Worm (Caenorhabditis elegans): ENCODE measurements around the gene mec-14.
A peak's percentile ranks its signal among the peaks of the same experiment; 100 is the strongest.

Gene mec-14

ce11 chrIII:7184022-7184421 lies 8.8 kb downstream of the mec-14 start, which contains the start of gene yju-2 (continued):
- peak; percentile 70 for TF ChIP-seq lin-13 (GFP tag; optimal IDR thresholded peaks at IDR 0.05)
- TF ChIP-seq vab-15 (tag; optimal IDR thresholded peaks at IDR 0.05): peak; percentile 1
- peak; percentile 72 for TF ChIP-seq snu-23 (GFP tag; optimal IDR thresholded peaks at IDR 0.05)
- TF ChIP-seq ceh-63 (GFP tag; optimal IDR thresholded peaks at IDR 0.05): no peak
- TF ChIP-seq sptf-1 (tag; optimal IDR thresholded peaks at IDR 0.05): no peak
- peak; percentile 61 for TF ChIP-seq nhr-47 (tag; optimal IDR thresholded peaks at IDR 0.05)
- peak; percentile 56 for TF ChIP-seq lir-3 (tag; optimal IDR thresholded peaks at IDR 0.05; ENCODE audit: poor library complexity)
- TF ChIP-seq unc-86 (tag; optimal IDR thresholded peaks at IDR 0.05): peak; percentile 16
- peak; percentile 21 for TF ChIP-seq nhr-77 (tag; optimal IDR thresholded peaks at IDR 0.05)
- TF ChIP-seq dsc-1 (tag; optimal IDR thresholded peaks at IDR 0.05): no peak
- TF ChIP-seq pag-3 (tag; optimal IDR thresholded peaks at IDR 0.05; ENCODE audit: borderline replicate concordance, insufficient read depth): no peak
- TF ChIP-seq nhr-237 (tag; optimal IDR thresholded peaks at IDR 0.05): peak; percentile 51
- TF ChIP-seq unc-130 (tag; optimal IDR thresholded peaks at IDR 0.05): no peak
- TF ChIP-seq ama-1 (optimal IDR thresholded peaks at IDR 0.05): peak; percentile 31
- TF ChIP-seq nhr-19 (GFP tag; conservative IDR thresholded peaks at IDR 0.05): peak; percentile 30
- peak; percentile 53 to 86 for TF ChIP-seq lin-35 (GFP tag; optimal IDR thresholded peaks at IDR 0.05)
- no peak for TF ChIP-seq ets-5 (GFP tag; IDR thresholded peaks at IDR 0.05)
- peak; percentile 78 for TF ChIP-seq C16A3.4 (tag; optimal IDR thresholded peaks at IDR 0.05)
- TF ChIP-seq isw-1 (GFP tag; IDR thresholded peaks at IDR 0.05): peak; percentile 49
- peak; percentile 63 for TF ChIP-seq blmp-1 (tag; optimal IDR thresholded peaks at IDR 0.05)
- peak; percentile 67 for TF ChIP-seq nhr-85 (tag)
- TF ChIP-seq alr-1 (tag; optimal IDR thresholded peaks at IDR 0.05; ENCODE audit: borderline replicate concordance): no peak
- peak; percentile 69 for TF ChIP-seq nhr-71 (tag; optimal IDR thresholded peaks at IDR 0.05)
- peak; percentile 59 for TF ChIP-seq skn-1 (tag; optimal IDR thresholded peaks at IDR 0.05)
- peak in 1 of 2 experiments; percentile 57 for TF ChIP-seq egl-27 (tag; optimal IDR thresholded peaks at IDR 0.05)
- peak; percentile 59 for TF ChIP-seq lin-14 (GFP tag; optimal IDR thresholded peaks at IDR 0.05)
- TF ChIP-seq unc-30 (tag; optimal IDR thresholded peaks at IDR 0.05): no peak
- peak; percentile 28 for TF ChIP-seq ztf-4 (tag; optimal IDR thresholded peaks at IDR 0.05)
- no peak for TF ChIP-seq elt-2 (tag; optimal IDR thresholded peaks at IDR 0.05)
- TF ChIP-seq zag-1 (tag; optimal IDR thresholded peaks at IDR 0.05): no peak
- TF ChIP-seq lin-15B (tag; optimal IDR thresholded peaks at IDR 0.05): peak; percentile 82

- TF ChIP-seq nhr-47 (tag; optimal IDR thresholded peaks at IDR 0.05) (no peak), xbp-1 (tag; optimal IDR thresholded peaks at IDR 0.05) (no peak), egl-13 (tag; optimal IDR thresholded peaks at IDR 0.05) (no peak), lin-35 (GFP tag; optimal IDR thresholded peaks at IDR 0.05) (peak; percentile 42 to 79), pqm-1 (tag; optimal IDR thresholded peaks at IDR 0.05) (no peak), sptf-1 (tag; optimal IDR thresholded peaks at IDR 0.05) (no peak), C34B4.2 (tag; optimal IDR thresholded peaks at IDR 0.05) (no peak), fkh-4 (tag; optimal IDR thresholded peaks at IDR 0.05; ENCODE audit: borderline replicate concordance) (no peak), nhr-71 (tag; optimal IDR thresholded peaks at IDR 0.05) (peak; percentile 41), nhr-84 (tag; optimal IDR thresholded peaks at IDR 0.05) (no peak), hpl-2 (GFP tag; optimal IDR thresholded peaks at IDR 0.05) (no peak), F16B12.6 (tag; optimal IDR thresholded peaks at IDR 0.05) (no peak), isw-1 (GFP tag; IDR thresholded peaks at IDR 0.05) (no peak; the same call in 1 of the 2 replicates), aly-2 (tag; optimal IDR thresholded peaks at IDR 0.05) (no peak), sox-4 (tag; optimal IDR thresholded peaks at IDR 0.05) (no peak), unc-86 (tag; optimal IDR thresholded peaks at IDR 0.05) (no peak), pag-3 (tag; optimal IDR thresholded peaks at IDR 0.05; ENCODE audit: borderline replicate concordance, insufficient read depth) (no peak), nhr-19 (GFP tag; conservative IDR thresholded peaks at IDR 0.05) (no peak), ets-5 (GFP tag; IDR thresholded peaks at IDR 0.05) (no peak), ceh-63 (GFP tag; optimal IDR thresholded peaks at IDR 0.05) (no peak), unc-30 (tag; optimal IDR thresholded peaks at IDR 0.05) (no peak), nhr-237 (tag; optimal IDR thresholded peaks at IDR 0.05) (no peak), jun-1 (tag; optimal IDR thresholded peaks at IDR 0.05) (no peak), dpl-1 (GFP tag; optimal IDR thresholded peaks at IDR 0.05) (peak; percentile 9 to 53 (median 41)), lir-3 (tag; optimal IDR thresholded peaks at IDR 0.05; ENCODE audit: poor library complexity) (no peak), pax-3 (tag; optimal IDR thresholded peaks at IDR 0.05) (no peak), nhr-76 (tag; optimal IDR thresholded peaks at IDR 0.05) (no peak), efl-3 (GFP tag; optimal IDR thresholded peaks at IDR 0.05) (no peak), elt-2 (tag; optimal IDR thresholded peaks at IDR 0.05) (no peak), Y116A8C.19 (tag; optimal IDR thresholded peaks at IDR 0.05; ENCODE audit: borderline replicate concordance) (no peak), zag-1 (tag; optimal IDR thresholded peaks at IDR 0.05) (no peak), nhr-20 (tag; optimal IDR thresholded peaks at IDR 0.05) (peak; percentile 15), grh-1 (GFP tag; IDR thresholded peaks at IDR 0.05) (no peak), ceh-8 (GFP tag; optimal IDR thresholded peaks at IDR 0.05) (no peak), egl-27 (tag; optimal IDR thresholded peaks at IDR 0.05) (no peak)
Measured at ce11 chrIII:7181822-7182221, 11.0 kb downstream of the mec-14 start, which contains the start of gene epg-4. Gene epg-4, plus strand, starts transcription at chrIII:7182167.
